Fruit fly (Drosophila melanogaster): ENCODE data around the gene ND-20L.
A peak's percentile ranks its signal among the peaks of the same experiment; 100 is the strongest.

The ND-20L gene

DNA sequence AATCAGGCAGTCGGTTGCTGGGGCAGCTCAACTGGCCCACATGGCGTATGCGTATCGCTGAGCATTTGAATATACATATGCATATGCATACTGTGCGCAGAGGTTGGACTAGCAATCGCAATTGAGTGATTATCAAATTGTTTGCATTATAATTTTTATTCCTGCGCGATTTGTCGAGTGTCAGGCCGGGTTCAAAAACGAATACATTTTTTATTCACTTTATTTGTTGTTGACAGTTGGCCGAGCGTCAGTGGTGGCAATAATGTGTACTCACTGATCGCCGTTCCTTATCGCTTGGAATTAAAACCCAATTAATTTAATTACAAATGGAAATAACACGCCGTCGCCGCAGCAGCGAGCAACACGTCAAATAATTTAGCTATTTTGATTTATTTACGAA lies 50.2 kb downstream of the ND-20L start:
- TF ChIP-seq ovo (GFP tag; optimal IDR thresholded peaks at IDR 0.05): no peak
- no peak for TF ChIP-seq CG1620 (GFP tag; optimal IDR thresholded peaks at IDR 0.05)
- TF ChIP-seq kay (GFP tag; ENCODE audit: borderline replicate concordance): peak; percentile 86
- TF ChIP-seq Mnt (GFP tag; optimal IDR thresholded peaks at IDR 0.05): no peak
- no peak for TF ChIP-seq CG11617 (GFP tag; optimal IDR thresholded peaks at IDR 0.05)
- TF ChIP-seq Clk (GFP tag; optimal IDR thresholded peaks at IDR 0.05): no peak
- no peak for TF ChIP-seq bab1 (GFP tag; optimal IDR thresholded peaks at IDR 0.05)
- no peak for TF ChIP-seq toe (GFP tag; optimal IDR thresholded peaks at IDR 0.05)
- TF ChIP-seq pad (GFP tag; optimal IDR thresholded peaks at IDR 0.05): no peak
- no peak for TF ChIP-seq tj (GFP tag; optimal IDR thresholded peaks at IDR 0.05)
- TF ChIP-seq cnc (optimal IDR thresholded peaks at IDR 0.05): no peak
- no peak for TF ChIP-seq Hr96 (GFP tag; optimal IDR thresholded peaks at IDR 0.05)
- peak; percentile 2 for TF ChIP-seq cic (GFP tag; optimal IDR thresholded peaks at IDR 0.05)

Data from whole organism, adult.